Worm (Caenorhabditis elegans) whole organism, early embryonic: ENCODE measurements around the gene C33D3.5.

Experiments used
- F13C5.2 ChIP-seq: sonication (generic microtip); optimal IDR thresholded peaks from 2 replicates; lab custom pipeline; 2017; ENCODE audit warnings: mild to moderate bottlenecking, missing genetic modification characterization, inconsistent platforms, missing compliant biosample characterization
- ama-1 ChIP-seq: fragments of 150-350 bp; optimal IDR thresholded peaks from 2 replicates; lab custom pipeline; 2014
- ceh-13 ChIP-seq: fragments of 200-800 bp; sonication (Bioruptor generic); optimal IDR thresholded peaks from 2 replicates; lab custom pipeline; 2018; ENCODE audit warnings: mild to moderate bottlenecking, missing genetic modification characterization, missing compliant biosample characterization
- ceh-36 ChIP-seq: sonication (generic microtip); optimal IDR thresholded peaks from 2 replicates; lab custom pipeline; 2016; ENCODE audit warnings: missing genetic modification characterization, inconsistent platforms, missing compliant biosample characterization
- ets-7 ChIP-seq: sonication (generic microtip); optimal IDR thresholded peaks from 2 replicates; lab custom pipeline; 2016; ENCODE audit warnings: missing genotype, missing genetic modification characterization, missing compliant biosample characterization
- flt-1 ChIP-seq: fragments of 200-800 bp; sonication (Bioruptor generic); IDR thresholded peaks from 2 replicates; pipeline ENCODE4 v1.3.6; 2022; ENCODE audit warnings: missing genetic modification characterization, missing compliant biosample characterization
- hmbx-1 ChIP-seq: sonication (generic microtip); optimal IDR thresholded peaks from 2 replicates; lab custom pipeline; 2016; ENCODE audit warnings: mild to moderate bottlenecking, missing genetic modification characterization, missing compliant biosample characterization
- hmg-4 ChIP-seq: fragments of 200-800 bp; sonication (Bioruptor generic); optimal IDR thresholded peaks from 2 replicates; lab custom pipeline; 2018; ENCODE audit warnings: mild to moderate bottlenecking, missing genetic modification characterization, missing compliant biosample characterization
- scrt-1 ChIP-seq: fragments of 200-800 bp; sonication (Bioruptor generic); IDR thresholded peaks from 2 replicates; pipeline ENCODE4 v1.3.6; 2022; ENCODE audit warnings: missing genetic modification characterization, missing compliant biosample characterization
- tbx-11 ChIP-seq: fragments of 200-800 bp; sonication (Bioruptor generic); IDR thresholded peaks from 2 replicates; pipeline ENCODE4 v1.3.6; 2022; ENCODE audit warnings: missing genetic modification characterization, missing compliant biosample characterization
- tbx-37 ChIP-seq: fragments of 200-800 bp; sonication (Bioruptor generic); conservative IDR thresholded peaks from 2 replicates; pipeline ENCODE4 v1.3.6; 2022; ENCODE audit warnings: missing genetic modification reagents, missing genetic modification characterization, missing compliant biosample characterization
- tra-4 ChIP-seq: sonication (generic microtip); optimal IDR thresholded peaks from 2 replicates; lab custom pipeline; 2017; ENCODE audit warnings: missing genetic modification characterization, missing compliant biosample characterization

DNA sequence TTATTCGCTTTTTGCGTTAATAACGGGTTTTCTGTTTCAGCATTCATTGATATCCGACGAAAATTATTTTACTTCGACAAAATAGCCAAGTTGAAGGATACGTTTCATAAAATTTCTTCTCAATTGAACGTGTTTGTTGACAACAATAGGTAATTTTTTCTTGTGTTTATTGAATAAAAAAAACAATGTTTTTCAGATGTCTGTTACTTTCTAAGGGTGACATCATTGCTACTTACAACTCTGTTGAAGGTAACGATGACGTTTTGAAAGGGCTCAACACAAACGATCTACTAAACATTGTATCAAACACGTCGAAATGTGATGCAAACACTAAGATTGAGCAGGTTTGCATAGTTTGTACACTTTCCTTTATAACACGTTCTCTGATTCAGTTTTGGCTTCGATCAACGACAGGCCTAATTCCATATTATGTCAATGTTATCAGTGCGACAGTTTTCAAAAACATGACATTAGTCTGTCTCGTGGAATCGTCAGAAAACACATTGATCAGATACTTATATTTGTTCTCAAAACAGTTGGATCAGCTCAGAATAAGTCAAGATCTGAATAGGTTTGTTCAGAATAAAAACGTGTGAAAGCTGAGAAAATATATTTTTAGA, 43.6 kb downstream of the C33D3.5 start:
- TF ChIP-seq ama-1, result no peak
- no peak for TF ChIP-seq tbx-11 (GFP tag; lab: Robert Waterston, UW)
- no peak for TF ChIP-seq flt-1 (GFP tag; lab: Robert Waterston, UW)
- TF ChIP-seq hmbx-1 (tag; lab: Kevin White, UChicago), result no peak
- TF ChIP-seq ceh-13 (GFP tag; lab: Kevin White, UChicago), result no peak
- no peak for TF ChIP-seq hmg-4 (GFP tag; lab: Kevin White, UChicago)
- no peak for TF ChIP-seq tra-4 (tag; lab: Kevin White, UChicago)
- no peak for TF ChIP-seq ets-7
- TF ChIP-seq F13C5.2 (tag; lab: Kevin White, UChicago), result no peak
- no peak for TF ChIP-seq tbx-37 (GFP tag; lab: Robert Waterston, UW)
- no peak for TF ChIP-seq scrt-1 (GFP tag; lab: Robert Waterston, UW)
- no peak for TF ChIP-seq ceh-36
